Fruit fly (Drosophila melanogaster): ENCODE data around the gene Rab27.

Gene Rab27

dm6 chrX:1470562-1470961, 6.2 kb downstream of the Rab27 start, which contains the start of gene pck (continued):
- TF ChIP-seq CG34422 (GFP tag; IDR thresholded peaks at IDR 0.05) (peak; percentile 70; the same call in 2 of the 3 replicates), CG12391 (tag; optimal IDR thresholded peaks at IDR 0.05) (peak; percentile 78), CG2129 (GFP tag; IDR thresholded peaks at IDR 0.05; ENCODE audit: partially characterized antibody) (no peak), CG8924 (tag; optimal IDR thresholded peaks at IDR 0.05) (peak; percentile 52), sc (optimal IDR thresholded peaks at IDR 0.05) (no peak), sc (GFP tag; optimal IDR thresholded peaks at IDR 0.05) (no peak), Sry-δ (GFP tag; optimal IDR thresholded peaks at IDR 0.05) (peak; percentile 89), B-H1 (GFP tag; IDR thresholded peaks at IDR 0.05) (peak; percentile 54; the same call in 1 of the 3 replicates), bsh (GFP tag; optimal IDR thresholded peaks at IDR 0.05) (peak in 1 of 2 experiments; percentile 76), slou (GFP tag; optimal IDR thresholded peaks at IDR 0.05) (no peak), CG4820 (GFP tag; optimal IDR thresholded peaks at IDR 0.05) (peak; percentile 64), CG32772 (GFP tag; IDR thresholded peaks at IDR 0.05) (peak; percentile 43; the same call in 1 of the 2 replicates), CG2889 (GFP tag; IDR thresholded peaks at IDR 0.05) (0 out of 3 replicates have a peak, but pooled peaks have one; percentile 61), CG10366 (GFP tag; IDR thresholded peaks at IDR 0.05) (peak; percentile 55), MTF-1 (GFP tag; optimal IDR thresholded peaks at IDR 0.05; ENCODE audit: borderline replicate concordance) (no peak), Bteb2 (GFP tag; optimal IDR thresholded peaks at IDR 0.05) (peak; percentile 23), CG6683 (GFP tag; optimal IDR thresholded peaks at IDR 0.05) (no peak), Antp (GFP tag; optimal IDR thresholded peaks at IDR 0.05) (peak; percentile 63), CG18764 (GFP tag; optimal IDR thresholded peaks at IDR 0.05) (peak; percentile 65), bowl (GFP tag; IDR thresholded peaks at IDR 0.05) (no peak), sim (GFP tag; IDR thresholded peaks at IDR 0.05) (no peak), CG16863 (GFP tag; optimal IDR thresholded peaks at IDR 0.05) (peak; percentile 69), zen (tag; optimal IDR thresholded peaks at IDR 0.05) (peak; percentile 45), lab (GFP tag; optimal IDR thresholded peaks at IDR 0.05) (peak; percentile 74), CG4328 (GFP tag; optimal IDR thresholded peaks at IDR 0.05) (no peak), Mad (GFP tag; optimal IDR thresholded peaks at IDR 0.05) (peak; percentile 38), az2 (GFP tag; optimal IDR thresholded peaks at IDR 0.05) (peak; percentile 71), luna (GFP tag; optimal IDR thresholded peaks at IDR 0.05) (no peak), sens-2 (GFP tag; IDR thresholded peaks at IDR 0.05) (no peak), Ptx1 (GFP tag; IDR thresholded peaks at IDR 0.05) (peak; percentile 72), CG10209 (GFP tag; optimal IDR thresholded peaks at IDR 0.05) (peak; percentile 37), ssp (GFP tag; IDR thresholded peaks at IDR 0.05) (peak; percentile 38; the same call in 1 of the 2 replicates), CG12104 (GFP tag; optimal IDR thresholded peaks at IDR 0.05) (no peak), CG15269 (tag; optimal IDR thresholded peaks at IDR 0.05) (peak; percentile 35), peb (GFP tag; IDR thresholded peaks at IDR 0.05) (no peak), grn (GFP tag; optimal IDR thresholded peaks at IDR 0.05) (no peak), Lpt (GFP tag; optimal IDR thresholded peaks at IDR 0.05) (no peak), esg (GFP tag; conservative IDR thresholded peaks at IDR 0.05) (no peak), ac (GFP tag; optimal IDR thresholded peaks at IDR 0.05) (no peak), kni (GFP tag; optimal IDR thresholded peaks at IDR 0.05) (no peak), ab (GFP tag; optimal IDR thresholded peaks at IDR 0.05) (peak; percentile 44), CG31365 (tag; optimal IDR thresholded peaks at IDR 0.05) (no peak), Hmx (GFP tag; optimal IDR thresholded peaks at IDR 0.05) (no peak), CG8089 (GFP tag; optimal IDR thresholded peaks at IDR 0.05) (no peak), CG8290 (GFP tag; optimal IDR thresholded peaks at IDR 0.05) (peak; percentile 55), CG8290 (tag; optimal IDR thresholded peaks at IDR 0.05) (peak in 1 of 2 experiments; percentile 57), crp (GFP tag; optimal IDR thresholded peaks at IDR 0.05) (peak in 1 of 2 experiments; percentile 37), CG9727 (GFP tag; optimal IDR thresholded peaks at IDR 0.05) (peak; percentile 69), CG17912 (GFP tag; optimal IDR thresholded peaks at IDR 0.05) (peak; percentile 1), CG4707 (GFP tag; optimal IDR thresholded peaks at IDR 0.05) (no peak), scrt (GFP tag; optimal IDR thresholded peaks at IDR 0.05) (no peak), Atf6 (GFP tag; IDR thresholded peaks at IDR 0.05) (peak; percentile 52; the same call in 1 of the 2 replicates)

Measured in whole organism, embryonic.